Fruit fly (Drosophila melanogaster) whole organism, embryonic: ENCODE data around the gene Top3alpha.

Experiments used
- Adf1 ChIP-seq: fragments of 200-800 bp; sonication (Bioruptor generic); IDR thresholded peaks from 2 replicates; pipeline ENCODE4 v1.3.6; 2022; ENCODE audit warnings: missing biosample characterization, missing genetic modification characterization
- Awh ChIP-seq: fragments of 200-800 bp; sonication (Bioruptor generic); IDR thresholded peaks from 2 replicates; pipeline ENCODE4, ENCODE4 v1.3.6; 2022; ENCODE audit warnings: missing biosample characterization, missing genetic modification characterization
- C15 ChIP-seq: fragments of 200-800 bp; sonication (Bioruptor generic); IDR thresholded peaks from 3 replicates; pipeline ENCODE4 v1.3.6; 2022; ENCODE audit warnings: missing biosample characterization, missing genetic modification characterization
- CG10431 ChIP-seq: fragments of 200-800 bp; sonication (Bioruptor generic); optimal IDR thresholded peaks from 3 replicates; lab custom pipeline; 2018; ENCODE audit warnings: missing biosample characterization, mild to moderate bottlenecking, missing genetic modification characterization
- CG10462 ChIP-seq: fragments of 200-800 bp; sonication (Bioruptor generic); optimal IDR thresholded peaks from 2 replicates; lab custom pipeline; 2016; ENCODE audit warnings: missing biosample characterization, missing genetic modification characterization
- CG10543 ChIP-seq: fragments of 200-800 bp; sonication (Bioruptor generic); optimal IDR thresholded peaks from 3 replicates; lab custom pipeline; 2017; ENCODE audit warnings: missing biosample characterization, mild to moderate bottlenecking, missing genetic modification characterization, moderate library complexity
- CG11085 ChIP-seq: fragments of 200-800 bp; sonication (Bioruptor generic); IDR thresholded peaks from 2 replicates; pipeline ENCODE4 v1.3.6; 2022; ENCODE audit warnings: missing biosample characterization, missing genetic modification characterization
- CG11723 ChIP-seq: fragments of 200-800 bp; sonication (Bioruptor generic); optimal IDR thresholded peaks from 2 replicates; lab custom pipeline; 2017; ENCODE audit warnings: missing biosample characterization, mild to moderate bottlenecking, missing genetic modification characterization
- CG13624 ChIP-seq: fragments of 200-800 bp; sonication (Bioruptor generic); optimal IDR thresholded peaks from 2 replicates; lab custom pipeline; 2016; ENCODE audit warnings: missing biosample characterization, missing genetic modification characterization
- CG14441 ChIP-seq: fragments of 200-800 bp; sonication (Bioruptor generic); IDR thresholded peaks from 2 replicates; pipeline ENCODE4 v1.3.6; 2022; ENCODE audit warnings: missing biosample characterization, missing genetic modification characterization
- CG14667 ChIP-seq: fragments of 200-800 bp; sonication (Bioruptor generic); IDR thresholded peaks from 2 replicates; pipeline ENCODE4 v1.3.6; 2022; ENCODE audit warnings: missing biosample characterization, missing genetic modification characterization
- CG14860 ChIP-seq: fragments of 200-800 bp; sonication (Bioruptor generic); IDR thresholded peaks from 3 replicates; pipeline ENCODE4 v1.3.6; 2022; ENCODE audit warnings: missing biosample characterization, missing genetic modification characterization; ENCODE audit not compliant: partially characterized antibody
- CG1602 ChIP-seq: fragments of 200-800 bp; sonication (Bioruptor generic); optimal IDR thresholded peaks from 3 replicates; lab custom pipeline; 2016; ENCODE audit warnings: missing biosample characterization, missing genetic modification characterization
- CG16779 ChIP-seq: fragments of 200-800 bp; sonication (Bioruptor generic); IDR thresholded peaks from 2 replicates; pipeline ENCODE4 v1.3.6; 2022; ENCODE audit warnings: missing biosample characterization, missing genetic modification characterization
- CG1832 ChIP-seq: fragments of 200-800 bp; sonication (Bioruptor generic); optimal IDR thresholded peaks from 2 replicates; lab custom pipeline; 2017; ENCODE audit warnings: missing biosample characterization, mild to moderate bottlenecking, missing genetic modification characterization, inconsistent platforms
- CG18476 ChIP-seq: fragments of 200-800 bp; sonication (Bioruptor generic); optimal IDR thresholded peaks from 2 replicates; lab custom pipeline; 2016; ENCODE audit warnings: missing biosample characterization, mild to moderate bottlenecking, missing genetic modification characterization
- CG2116 ChIP-seq: fragments of 200-800 bp; sonication (Bioruptor generic); optimal IDR thresholded peaks from 3 replicates; lab custom pipeline; 2018; ENCODE audit warnings: missing biosample characterization, mild to moderate bottlenecking, missing genetic modification characterization
- CG2875 ChIP-seq: fragments of 200-800 bp; sonication (Bioruptor generic); optimal IDR thresholded peaks from 2 replicates; lab custom pipeline; 2017; ENCODE audit warnings: missing biosample characterization, mild to moderate bottlenecking, missing genetic modification characterization, missing genetic modification reagents
- CG30020 ChIP-seq: fragments of 200-800 bp; optimal IDR thresholded peaks from 2 replicates; lab custom pipeline; 2019; ENCODE audit warnings: missing biosample characterization, mild to moderate bottlenecking, missing genetic modification characterization, moderate library complexity
- CG7928 ChIP-seq: fragments of 200-800 bp; sonication (Bioruptor generic); optimal IDR thresholded peaks from 2 replicates; lab custom pipeline; 2017; ENCODE audit warnings: missing biosample characterization, mild to moderate bottlenecking, missing genetic modification characterization
- CG9797 ChIP-seq: fragments of 200-800 bp; sonication (Bioruptor generic); optimal IDR thresholded peaks from 3 replicates; lab custom pipeline; 2018; ENCODE audit warnings: missing biosample characterization, mild to moderate bottlenecking, missing genetic modification characterization
- CrebB ChIP-seq: fragments of 200-800 bp; sonication (Bioruptor generic); optimal IDR thresholded peaks from 3 replicates; lab custom pipeline; 2018; ENCODE audit warnings: missing biosample characterization, mild to moderate bottlenecking, missing genetic modification characterization
- Dad ChIP-seq: fragments of 200-800 bp; sonication (Bioruptor generic); optimal IDR thresholded peaks from 3 replicates; lab custom pipeline; 2016; ENCODE audit warnings: missing biosample characterization, missing genetic modification characterization
- Dip2 ChIP-seq: fragments of 200-800 bp; sonication (Bioruptor generic); IDR thresholded peaks from 2 replicates; pipeline ENCODE4 v1.3.6; 2022; ENCODE audit warnings: missing biosample characterization, missing genetic modification characterization
- Doc2 ChIP-seq: fragments of 200-800 bp; sonication (Bioruptor generic); IDR thresholded peaks from 2 replicates; pipeline ENCODE4 v1.3.6; 2022; ENCODE audit warnings: missing biosample characterization, missing genetic modification characterization
- E2f2 ChIP-seq: fragments of 200-800 bp; sonication (Bioruptor generic); IDR thresholded peaks from 2 replicates; pipeline ENCODE4 v1.3.6; 2022; ENCODE audit warnings: missing biosample characterization, missing genetic modification characterization
- Ets65A ChIP-seq: fragments of 200-800 bp; sonication (Bioruptor generic); peaks from one replicate; lab custom pipeline; 2016; ENCODE audit warnings: missing biosample characterization, missing genetic modification characterization
- Fer2 ChIP-seq: fragments of 200-800 bp; sonication (Bioruptor generic); optimal IDR thresholded peaks from 2 replicates; lab custom pipeline; 2018; ENCODE audit warnings: missing biosample characterization, mild to moderate bottlenecking, missing genetic modification characterization, moderate library complexity
- Fer3 ChIP-seq: fragments of 200-800 bp; sonication (Bioruptor generic); optimal IDR thresholded peaks from 2 replicates; lab custom pipeline; 2018; ENCODE audit warnings: missing biosample characterization, mild to moderate bottlenecking, missing genetic modification characterization, moderate library complexity
- GATAe ChIP-seq: fragments of 200-800 bp; sonication (Bioruptor generic); conservative IDR thresholded peaks from 2 replicates; pipeline ENCODE4 v1.3.6; 2022; ENCODE audit warnings: missing biosample characterization, missing genetic modification characterization
- Gsc ChIP-seq: fragments of 200-800 bp; sonication (Bioruptor generic); IDR thresholded peaks from 2 replicates; pipeline ENCODE4 v1.3.6; 2022; ENCODE audit warnings: missing biosample characterization, missing genetic modification characterization
- HLH54F ChIP-seq: fragments of 200-800 bp; sonication (Bioruptor generic); optimal IDR thresholded peaks from 3 replicates; lab custom pipeline; 2016; ENCODE audit warnings: missing biosample characterization, missing genetic modification characterization
- NK7.1 ChIP-seq: fragments of 200-800 bp; sonication (Bioruptor generic); optimal IDR thresholded peaks from 3 replicates; lab custom pipeline; 2016; ENCODE audit warnings: missing biosample characterization, missing genetic modification characterization
- Nf-YC ChIP-seq: fragments of 200-800 bp; optimal IDR thresholded peaks from 3 replicates; lab custom pipeline; 2019; ENCODE audit warnings: missing biosample characterization, mild to moderate bottlenecking, missing genetic modification characterization, moderate library complexity
- Pdp1 ChIP-seq, 2 experiments: fragments of 200-800 bp; sonication (Bioruptor generic); optimal IDR thresholded peaks; 3 replicates each; lab custom pipeline; 2016; ENCODE audit warnings: missing biosample characterization in 2 of 2, missing genetic modification characterization in 2 of 2, mild to moderate bottlenecking in 1 of 2, moderate library complexity in 1 of 2
- Sry-δ ChIP-seq: fragments of 200-800 bp; sonication (Bioruptor generic); optimal IDR thresholded peaks from 2 replicates; lab custom pipeline; 2016; ENCODE audit warnings: missing biosample characterization, missing genetic modification characterization
- YL-1 ChIP-seq: fragments of 200-800 bp; sonication (Bioruptor generic); optimal IDR thresholded peaks from 3 replicates; lab custom pipeline; 2017; ENCODE audit warnings: missing biosample characterization, mild to moderate bottlenecking, missing genetic modification characterization
- ara ChIP-seq: fragments of 200-800 bp; sonication (Bioruptor generic); IDR thresholded peaks from 2 replicates; pipeline ENCODE4 v1.3.6; 2022; ENCODE audit warnings: missing biosample characterization, missing genetic modification characterization
- btn ChIP-seq: fragments of 200-800 bp; sonication (Bioruptor generic); optimal IDR thresholded peaks from 2 replicates; lab custom pipeline; 2016; ENCODE audit warnings: missing biosample characterization, missing genetic modification characterization
- cad ChIP-seq: fragments of >200 bp; optimal IDR thresholded peaks from 2 replicates; lab custom pipeline; 2017; ENCODE audit warnings: missing biosample characterization, missing genetic modification characterization
- caup ChIP-seq: fragments of 200-800 bp; sonication (Bioruptor generic); optimal IDR thresholded peaks from 3 replicates; lab custom pipeline; 2017; ENCODE audit warnings: missing biosample characterization, mild to moderate bottlenecking, missing genetic modification characterization, moderate library complexity; ENCODE audit not compliant: severe bottlenecking
- chn ChIP-seq: fragments of 200-800 bp; sonication (Bioruptor generic); optimal IDR thresholded peaks from 2 replicates; lab custom pipeline; 2016; ENCODE audit warnings: missing biosample characterization, missing genetic modification characterization
- ci ChIP-seq: fragments of 200-800 bp; sonication (Bioruptor generic); IDR thresholded peaks from 3 replicates; pipeline ENCODE4 v1.3.6; 2022; ENCODE audit warnings: missing biosample characterization, missing genetic modification characterization
- dati ChIP-seq: fragments of 200-800 bp; sonication (Bioruptor generic); IDR thresholded peaks from 2 replicates; pipeline ENCODE4 v1.3.6; 2022; ENCODE audit warnings: missing biosample characterization, missing genetic modification characterization
- dm ChIP-seq: fragments of 200-800 bp; sonication (Bioruptor generic); optimal IDR thresholded peaks from 3 replicates; lab custom pipeline; 2016; ENCODE audit warnings: missing biosample characterization, missing genetic modification characterization
- dpn ChIP-seq, 2 experiments: fragments of 200-800 bp; sonication (Bioruptor generic); optimal IDR thresholded peaks; 3 replicates each; lab custom pipeline; 2016; ENCODE audit warnings: missing biosample characterization in 2 of 2, missing genetic modification characterization in 2 of 2
- gro ChIP-seq: fragments of 200-800 bp; sonication (Bioruptor generic); optimal IDR thresholded peaks from 2 replicates; lab custom pipeline; 2016; ENCODE audit warnings: missing biosample characterization, missing genetic modification characterization
- h ChIP-seq: fragments of >200 bp; optimal IDR thresholded peaks from 2 replicates; lab custom pipeline; 2017
- ham ChIP-seq: fragments of 200-800 bp; sonication (Bioruptor generic); IDR thresholded peaks from 2 replicates; pipeline ENCODE4 v1.3.6; 2022; ENCODE audit warnings: missing biosample characterization, missing genetic modification characterization
- klu ChIP-seq: fragments of 200-800 bp; sonication (Bioruptor generic); IDR thresholded peaks from 2 replicates; pipeline ENCODE4 v1.3.6; 2022; ENCODE audit warnings: missing biosample characterization, missing genetic modification characterization
- luna ChIP-seq: fragments of 200-800 bp; sonication (Bioruptor generic); optimal IDR thresholded peaks from 2 replicates; lab custom pipeline; 2016; ENCODE audit warnings: missing biosample characterization, missing genetic modification characterization
- otp ChIP-seq: fragments of 200-800 bp; sonication (Bioruptor generic); IDR thresholded peaks from 3 replicates; pipeline ENCODE4, ENCODE4 v1.3.6; 2022; ENCODE audit warnings: missing biosample characterization, missing genetic modification characterization
- scrt ChIP-seq: fragments of 200-800 bp; sonication (Bioruptor generic); optimal IDR thresholded peaks from 2 replicates; lab custom pipeline; 2018; ENCODE audit warnings: missing biosample characterization, mild to moderate bottlenecking, missing genetic modification characterization, moderate library complexity

Top3alpha gene

DNA sequence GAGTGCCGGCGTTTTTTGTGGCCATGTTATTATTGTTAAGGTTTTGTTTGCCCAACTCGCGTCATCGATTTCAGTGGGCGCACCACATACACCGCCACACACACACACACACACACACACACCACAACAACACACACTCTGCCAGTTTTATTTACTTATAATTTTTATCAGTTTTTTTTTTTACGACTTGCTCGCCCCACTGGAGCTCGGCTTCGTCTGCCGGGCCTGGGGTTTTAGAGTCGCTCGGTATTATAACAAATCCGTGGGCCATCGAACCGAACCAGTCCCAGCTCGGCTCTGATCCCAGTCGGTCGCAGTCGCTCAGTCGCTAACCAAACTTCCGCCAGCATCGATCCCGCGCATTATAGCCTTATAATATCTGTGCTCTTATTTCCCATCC lies 51.4 kb downstream of the Top3alpha start (continued):
- peak; percentile 44; the same call in 1 of the 2 replicates for TF ChIP-seq Adf1 (GFP tag; lab: Robert Waterston, UW)
- TF ChIP-seq CG10543 = peak; percentile 88
- TF ChIP-seq Fer3 (tag; lab: Kevin White, UChicago) = no peak
- TF ChIP-seq CG10462 (GFP tag; lab: Kevin White, UChicago) = no peak
- TF ChIP-seq NK7.1 = no peak
- no peak for TF ChIP-seq cad (GFP tag; lab: Kevin White, UChicago)
- TF ChIP-seq CG16779 = no peak
- no peak for TF ChIP-seq Ets65A (GFP tag; lab: Kevin White, UChicago)
- no peak for TF ChIP-seq CG18476 (GFP tag; lab: Kevin White, UChicago)
- TF ChIP-seq CG9797 (GFP tag; lab: Kevin White, UChicago) = no peak
- no peak for TF ChIP-seq CG14667
- TF ChIP-seq Fer2 (tag; lab: Kevin White, UChicago) = no peak
- TF ChIP-seq luna (GFP tag; lab: Kevin White, UChicago) = no peak
- TF ChIP-seq Doc2 = no peak
- no peak for TF ChIP-seq Awh (GFP tag; lab: Robert Waterston, UW)
- 0 out of 2 replicates have a peak, but pooled peaks have one; percentile 6 for TF ChIP-seq CG14441 (GFP tag; lab: Robert Waterston, UW)
- TF ChIP-seq klu (GFP tag; lab: Robert Waterston, UW) = no peak
- TF ChIP-seq CG14860 = no peak
- no peak for TF ChIP-seq Nf-YC (tag; lab: Kevin White, UChicago)
- TF ChIP-seq dpn (GFP tag; optimal IDR thresholded peaks at IDR 0.05; lab: Kevin White, UChicago) = no peak
- peak; percentile 47 for TF ChIP-seq caup (GFP tag; lab: Kevin White, UChicago)
- TF ChIP-seq CG7928 (GFP tag; lab: Kevin White, UChicago) = no peak
- TF ChIP-seq h (lab: Kevin White, UChicago) = no peak
- peak; percentile 5 for TF ChIP-seq CG2116 (GFP tag; lab: Kevin White, UChicago)
- peak; percentile 8; the same call in 1 of the 2 replicates for TF ChIP-seq E2f2 (GFP tag; lab: Robert Waterston, UW)
- no peak for TF ChIP-seq CG13624
- TF ChIP-seq ci = 0 out of 3 replicates have a peak, but pooled peaks have one; percentile 24
- TF ChIP-seq btn = no peak
- TF ChIP-seq GATAe (GFP tag; lab: Robert Waterston, UW) = no peak
- no peak for TF ChIP-seq CG10431 (GFP tag; lab: Kevin White, UChicago)
- TF ChIP-seq Dad (GFP tag; lab: Kevin White, UChicago) = no peak
- no peak for TF ChIP-seq CG30020
- no peak for TF ChIP-seq scrt (GFP tag; lab: Kevin White, UChicago)
- TF ChIP-seq dati (GFP tag; lab: Robert Waterston, UW) = no peak
- TF ChIP-seq CrebB (tag; lab: Kevin White, UChicago) = peak; percentile 48
- no peak for TF ChIP-seq CG11723
- 0 out of 3 replicates have a peak, but pooled peaks have one; percentile 36 for TF ChIP-seq C15 (GFP tag; lab: Robert Waterston, UW)
- no peak for TF ChIP-seq ara (GFP tag; lab: Robert Waterston, UW)
- no peak for TF ChIP-seq CG1602 (GFP tag; lab: Kevin White, UChicago)
- no peak for TF ChIP-seq YL-1 (GFP tag; lab: Kevin White, UChicago)
- TF ChIP-seq HLH54F (GFP tag; lab: Kevin White, UChicago) = no peak
- TF ChIP-seq Gsc = no peak
- no peak for TF ChIP-seq chn (GFP tag; lab: Kevin White, UChicago)
- TF ChIP-seq Pdp1 (GFP tag; optimal IDR thresholded peaks at IDR 0.05; lab: Kevin White, UChicago) = peak in 1 of 2 experiments; percentile 13
- no peak for TF ChIP-seq Dip2
- no peak for TF ChIP-seq dm (GFP tag; lab: Kevin White, UChicago)
- no peak for TF ChIP-seq CG1832 (GFP tag; lab: Kevin White, UChicago)
- TF ChIP-seq gro = no peak
- no peak for TF ChIP-seq CG11085 (GFP tag; lab: Robert Waterston, UW)
- no peak for TF ChIP-seq Sry-δ (GFP tag; lab: Kevin White, UChicago)
- TF ChIP-seq ham (GFP tag; lab: Robert Waterston, UW) = no peak
- TF ChIP-seq CG2875 = peak; percentile 17
- TF ChIP-seq otp (GFP tag; lab: Robert Waterston, UW) = peak; percentile 55; the same call in 1 of the 3 replicates
